Worm (Caenorhabditis elegans) whole organism, mixed stage, embryonic: ENCODE measurements around the gene Y45G5AL.1.

Source experiments
- nhr-12 ChIP-seq: fragments of 150-350 bp; optimal IDR thresholded peaks from 2 replicates; lab custom pipeline; 2014; ENCODE audit warnings: missing biosample characterization, missing genetic modification characterization
- nhr-237 ChIP-seq: fragments of 150-350 bp; optimal IDR thresholded peaks from 2 replicates; lab custom pipeline; 2014; ENCODE audit warnings: missing biosample characterization, missing genetic modification characterization
- nhr-28 ChIP-seq: fragments of 150-350 bp; optimal IDR thresholded peaks from 2 replicates; lab custom pipeline; 2014; ENCODE audit warnings: missing biosample characterization, missing genetic modification characterization
- nhr-76 ChIP-seq: sonication (generic microtip); optimal IDR thresholded peaks from 2 replicates; lab custom pipeline; 2017; ENCODE audit warnings: missing biosample characterization, missing genetic modification characterization
- unc-120 ChIP-seq: sonication (generic microtip); optimal IDR thresholded peaks from 2 replicates; lab custom pipeline; 2017; ENCODE audit warnings: missing genetic modification characterization, missing compliant biosample characterization; ENCODE audit not compliant: poor library complexity, severe bottlenecking
- unc-62 ChIP-seq: fragments of 150-350 bp; optimal IDR thresholded peaks from 2 replicates; lab custom pipeline; 2014; ENCODE audit warnings: missing biosample characterization, missing genetic modification reagents, missing genetic modification characterization

DNA sequence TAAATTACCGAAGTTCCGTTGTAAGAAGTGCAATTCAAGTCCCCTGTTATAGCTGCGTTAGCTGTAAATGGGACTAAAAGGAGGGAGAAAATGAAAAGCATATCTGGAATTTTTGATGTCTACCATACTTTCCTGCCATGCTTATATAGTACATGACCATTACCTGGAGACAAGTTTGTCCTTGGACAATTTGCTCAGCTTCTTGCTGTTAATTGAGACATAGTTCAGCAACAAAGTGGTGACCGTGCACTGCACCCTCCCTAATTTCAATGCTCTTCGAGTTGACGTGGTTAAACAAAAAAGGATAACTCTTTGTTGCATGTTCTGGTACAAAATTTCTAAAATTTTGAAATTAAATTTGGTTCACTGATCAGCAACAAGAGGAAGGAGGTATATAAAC, 16.9 kb upstream of the Y45G5AL.1 start, which contains the start of gene T05B4.13:
- TF ChIP-seq nhr-28 (tag; lab: Kevin White, UChicago) (no peak), unc-62 (GFP tag; lab: Kevin White, UChicago) (no peak), unc-120 (tag; lab: Kevin White, UChicago) (no peak), nhr-12 (tag; lab: Kevin White, UChicago) (no peak), nhr-237 (tag; lab: Kevin White, UChicago) (no peak), nhr-76 (tag; lab: Kevin White, UChicago) (no peak)
